Worm (Caenorhabditis elegans) whole organism, L4 larva: ENCODE results near the gene F56C9.6.

Experiments used
- F26F4.8 ChIP-seq: fragments of 200-800 bp; sonication (Bioruptor generic); conservative IDR thresholded peaks from 2 replicates; pipeline ENCODE4 v1.3.6; 2022; ENCODE audit warnings: missing genetic modification characterization, missing compliant biosample characterization
- F44E2.7 ChIP-seq: fragments of 200-800 bp; sonication (Bioruptor generic); IDR thresholded peaks from 2 replicates; pipeline ENCODE4 v2.1.2; 2022; ENCODE audit warnings: missing genetic modification characterization, missing compliant biosample characterization
- F49E8.2 ChIP-seq: sonication (generic microtip); optimal IDR thresholded peaks from 2 replicates; lab custom pipeline; 2016; ENCODE audit warnings: missing compliant biosample characterization, mild to moderate bottlenecking, missing genetic modification characterization, borderline replicate concordance
- T20F7.1 ChIP-seq: fragments of 200-800 bp; sonication (Bioruptor generic); optimal IDR thresholded peaks from 2 replicates; lab custom pipeline; 2018; ENCODE audit warnings: mild to moderate bottlenecking, missing genetic modification characterization, missing compliant biosample characterization
- T26A8.4 ChIP-seq: fragments of 200-800 bp; sonication (Bioruptor generic); IDR thresholded peaks from 2 replicates; pipeline ENCODE4 v1.3.6; 2022; ENCODE audit warnings: missing genetic modification characterization, missing compliant biosample characterization
- ZK546.5 ChIP-seq, 2 experiments: sonication (generic microtip); optimal IDR thresholded peaks; 2 replicates each; lab custom pipeline; 2017; ENCODE audit warnings: missing biosample characterization in 2 of 2, missing genetic modification characterization in 2 of 2
- aha-1 ChIP-seq: fragments of 150-350 bp; peaks from one replicate; lab custom pipeline; 2014; ENCODE audit warnings: missing biosample characterization, missing genetic modification characterization
- ama-1 ChIP-seq: fragments of 150-350 bp; optimal IDR thresholded peaks from 2 replicates; lab custom pipeline; 2014; ENCODE audit warnings: inconsistent platforms, mixed read lengths
- ceh-20 ChIP-seq: fragments of 200-800 bp; sonication (Bioruptor generic); IDR thresholded peaks from 2 replicates; pipeline ENCODE4 v1.3.6; 2022; ENCODE audit warnings: missing genetic modification reagents, missing genetic modification characterization, missing compliant biosample characterization
- ceh-32 ChIP-seq: sonication (generic microtip); optimal IDR thresholded peaks from 2 replicates; lab custom pipeline; 2016; ENCODE audit warnings: mild to moderate bottlenecking, missing genetic modification characterization, missing compliant biosample characterization; ENCODE audit not compliant: poor library complexity
- ceh-44 ChIP-seq: fragments of 200-800 bp; sonication (Bioruptor generic); IDR thresholded peaks from 2 replicates; pipeline ENCODE4 v1.3.6; 2022; ENCODE audit warnings: missing genetic modification reagents, missing genetic modification characterization, missing compliant biosample characterization
- ceh-62 ChIP-seq: sonication (generic microtip); optimal IDR thresholded peaks from 2 replicates; lab custom pipeline; 2017; ENCODE audit warnings: missing biosample characterization, missing genetic modification characterization
- daf-16 ChIP-seq, 3 experiments: sonication (generic microtip); optimal IDR thresholded peaks; 2 replicates each; lab custom pipeline; 2016 to 2017; ENCODE audit warnings: missing genetic modification characterization in 3 of 3, missing genetic modification reagents in 3 of 3, mild to moderate bottlenecking in 2 of 3, missing compliant biosample characterization in 2 of 3, missing biosample characterization in 1 of 3, moderate library complexity in 1 of 3
- daf-19 ChIP-seq: fragments of 200-800 bp; sonication (Bioruptor generic); conservative IDR thresholded peaks from 2 replicates; pipeline ENCODE4 v1.3.6; 2022; ENCODE audit warnings: missing genetic modification characterization, missing compliant biosample characterization
- dve-1 ChIP-seq: sonication (generic microtip); optimal IDR thresholded peaks from 2 replicates; lab custom pipeline; 2017; ENCODE audit warnings: antibody characterized with exemption, mild to moderate bottlenecking, missing genetic modification characterization, missing compliant biosample characterization; ENCODE audit not compliant: insufficient read depth
- gei-8 ChIP-seq: fragments of 200-800 bp; sonication (Bioruptor generic); optimal IDR thresholded peaks from 2 replicates; lab custom pipeline; 2018; ENCODE audit warnings: mild to moderate bottlenecking, missing genetic modification characterization, missing compliant biosample characterization
- hlh-11 ChIP-seq: fragments of 200-800 bp; sonication (Bioruptor generic); optimal IDR thresholded peaks from 2 replicates; lab custom pipeline; 2018; ENCODE audit warnings: mild to moderate bottlenecking, missing genetic modification characterization, missing compliant biosample characterization
- hmg-1.1 ChIP-seq: fragments of 200-800 bp; sonication (Bioruptor generic); IDR thresholded peaks from 2 replicates; pipeline ENCODE4 v1.3.6; 2022; ENCODE audit warnings: missing genetic modification reagents, missing genetic modification characterization, missing compliant biosample characterization
- lim-7 ChIP-seq: fragments of 200-800 bp; sonication (Bioruptor generic); IDR thresholded peaks from 2 replicates; pipeline ENCODE4 v1.3.6; 2022; ENCODE audit warnings: missing genetic modification characterization, missing compliant biosample characterization
- lin-39 ChIP-seq: fragments of 150-350 bp; optimal IDR thresholded peaks from 2 replicates; lab custom pipeline; 2014; ENCODE audit warnings: missing biosample characterization, missing genetic modification reagents, missing genetic modification characterization
- lsy-2 ChIP-seq, 2 experiments: fragments of 150-350 bp in 1 of 2; sonication (generic microtip) in 1 of 2; optimal IDR thresholded peaks; 2 replicates each; lab custom pipeline; 2014 to 2017; ENCODE audit warnings: missing biosample characterization in 2 of 2, missing genetic modification characterization in 2 of 2
- mdl-1 ChIP-seq, 2 experiments: fragments of 150-350 bp in 1 of 2; sonication (generic microtip) in 1 of 2; optimal IDR thresholded peaks; 2 replicates each; lab custom pipeline; 2014 to 2017; ENCODE audit warnings: missing biosample characterization in 2 of 2, missing genetic modification characterization in 2 of 2
- mxl-2 ChIP-seq: fragments of 200-800 bp; sonication (Bioruptor generic); conservative IDR thresholded peaks from 2 replicates; pipeline ENCODE4 v1.3.6; 2022; ENCODE audit warnings: missing genetic modification reagents, missing genetic modification characterization, missing compliant biosample characterization
- nhr-102 ChIP-seq: sonication (generic microtip); optimal IDR thresholded peaks from 2 replicates; lab custom pipeline; 2016; ENCODE audit warnings: mild to moderate bottlenecking, missing genetic modification characterization, moderate library complexity, missing compliant biosample characterization
- nhr-11 ChIP-seq: fragments of 150-350 bp; optimal IDR thresholded peaks from 2 replicates; lab custom pipeline; 2014; ENCODE audit warnings: missing biosample characterization, missing genetic modification characterization
- nhr-42 ChIP-seq: fragments of 200-800 bp; sonication (Bioruptor generic); IDR thresholded peaks from 2 replicates; pipeline ENCODE4 v1.3.6; 2022; ENCODE audit warnings: missing genetic modification characterization, missing compliant biosample characterization
- nhr-77 ChIP-seq: fragments of 150-350 bp; optimal IDR thresholded peaks from 2 replicates; lab custom pipeline; 2014; ENCODE audit warnings: missing biosample characterization, missing genetic modification characterization
- php-3 ChIP-seq: fragments of 200-800 bp; sonication (Bioruptor generic); IDR thresholded peaks from 2 replicates; pipeline ENCODE4 v1.3.6; 2022; ENCODE audit warnings: missing genetic modification reagents, missing genetic modification characterization, missing compliant biosample characterization
- skn-1 ChIP-seq: fragments of 150-350 bp; optimal IDR thresholded peaks from 2 replicates; lab custom pipeline; 2014; ENCODE audit warnings: missing biosample characterization, missing genetic modification characterization
- snpc-4 ChIP-seq: fragments of 150-350 bp; optimal IDR thresholded peaks from 2 replicates; lab custom pipeline; 2014; ENCODE audit warnings: missing biosample characterization, missing genetic modification characterization
- spr-1 ChIP-seq: sonication (generic microtip); optimal IDR thresholded peaks from 2 replicates; lab custom pipeline; 2016; ENCODE audit warnings: mild to moderate bottlenecking, missing genetic modification characterization, missing compliant biosample characterization
- tra-1 ChIP-seq: fragments of 200-800 bp; sonication (Bioruptor generic); IDR thresholded peaks from 2 replicates; pipeline ENCODE4 v1.3.6; 2022; ENCODE audit warnings: missing genetic modification reagents, missing genetic modification characterization, missing compliant biosample characterization
- unc-62 ChIP-seq, 3 experiments: fragments of 150-350 bp in 1 of 3; sonication (generic microtip); optimal IDR thresholded peaks in 2 of 3; peaks in 1 of 3; 1 replicate in 1 of 3; 2 replicates in 2 of 3; lab custom pipeline; 2014 to 2017; ENCODE audit warnings: missing biosample characterization in 3 of 3, missing genetic modification characterization in 3 of 3, missing genetic modification reagents in 3 of 3, missing genotype in 1 of 3
- zfp-2 ChIP-seq: sonication (generic microtip); optimal IDR thresholded peaks from 2 replicates; lab custom pipeline; 2016; ENCODE audit warnings: mild to moderate bottlenecking, missing genetic modification characterization, missing compliant biosample characterization
- ztf-11 ChIP-seq: fragments of 150-350 bp; optimal IDR thresholded peaks from 2 replicates; lab custom pipeline; 2014; ENCODE audit warnings: missing biosample characterization, missing genetic modification characterization

The F56C9.6 gene

DNA sequence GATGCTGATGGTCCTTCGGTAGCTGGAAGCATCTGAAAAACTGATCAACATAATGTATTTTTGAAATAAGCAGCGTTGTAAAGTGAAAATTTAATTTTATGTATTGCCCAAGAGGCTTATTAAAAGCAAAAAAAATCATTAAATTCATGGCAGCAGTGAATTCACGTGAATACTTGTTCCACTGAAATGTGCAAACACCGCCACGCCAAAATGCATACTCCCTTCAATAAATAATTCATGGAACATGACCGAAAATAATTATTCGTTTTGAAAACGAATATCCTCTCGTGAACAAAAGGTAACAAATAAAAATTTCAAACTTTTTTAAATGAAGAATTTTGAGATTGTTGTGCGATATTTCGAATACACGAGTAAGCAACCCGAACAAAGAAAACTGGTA, 46.8 kb upstream of the F56C9.6 start, which contains the start of gene F08F8.10 (continued):
- TF ChIP-seq nhr-42 (GFP tag; lab: Robert Waterston, UW), result no peak
- peak in 1 of 2 experiments; percentile 81 for TF ChIP-seq unc-62 (GFP tag; optimal IDR thresholded peaks at IDR 0.05 in 1 of 2; lab: Kevin White, UChicago)
- TF ChIP-seq unc-62 (tag; optimal IDR thresholded peaks at IDR 0.05; lab: Kevin White, UChicago), result no peak
- no peak for TF ChIP-seq tra-1 (GFP tag; lab: Robert Waterston, UW)
- no peak for TF ChIP-seq nhr-11
- TF ChIP-seq lin-39, result no peak
- TF ChIP-seq skn-1 (tag; lab: Kevin White, UChicago), result no peak
- peak; percentile 54 for TF ChIP-seq T20F7.1
- no peak for TF ChIP-seq zfp-2 (tag; lab: Kevin White, UChicago)
- TF ChIP-seq F49E8.2 (tag; lab: Kevin White, UChicago), result no peak
- no peak for TF ChIP-seq ZK546.5 (tag; optimal IDR thresholded peaks at IDR 0.05; lab: Kevin White, UChicago)
- TF ChIP-seq hmg-1.1 (GFP tag; lab: Robert Waterston, UW), result no peak
- TF ChIP-seq daf-16 (GFP tag; optimal IDR thresholded peaks at IDR 0.05; lab: Kevin White, UChicago), result no peak
- TF ChIP-seq daf-16 (tag; optimal IDR thresholded peaks at IDR 0.05; lab: Kevin White, UChicago), result peak; percentile 19
- no peak for TF ChIP-seq ceh-32 (tag; lab: Kevin White, UChicago)
- peak in 1 of 2 experiments; percentile 67 for TF ChIP-seq lsy-2 (tag; optimal IDR thresholded peaks at IDR 0.05; lab: Kevin White, UChicago)
- TF ChIP-seq spr-1, result no peak
- no peak for TF ChIP-seq T26A8.4 (GFP tag; lab: Robert Waterston, UW)
- TF ChIP-seq F26F4.8, result no peak
- TF ChIP-seq, all 104 proteins: peak for 16

DNA sequence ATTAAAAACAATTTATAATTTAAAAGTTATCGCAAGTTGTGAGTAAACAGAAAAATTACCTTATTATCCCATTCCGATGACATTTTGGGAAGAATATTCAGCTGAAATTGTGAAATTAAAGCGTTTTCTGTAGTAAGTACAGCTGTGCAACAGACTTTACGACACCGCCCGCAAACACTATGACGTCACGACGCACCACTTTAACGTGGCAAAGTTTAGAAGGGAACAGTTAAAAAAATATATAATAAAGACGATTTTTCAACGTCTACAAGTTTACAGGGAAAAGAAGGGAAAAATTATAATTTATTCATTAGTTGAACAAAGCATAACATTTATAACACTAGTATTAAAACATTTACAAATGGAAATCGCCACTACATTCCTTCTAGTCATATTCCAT, 43.3 kb upstream of the F56C9.6 start, which contains the start of gene F08F8.9:
TSS of gene F08F8.9 (minus strand) at position 101 of the 400 bp plus-strand sequence.
- no peak for TF ChIP-seq nhr-77
- TF ChIP-seq ceh-62 (tag; lab: Kevin White, UChicago), result no peak
- no peak for TF ChIP-seq snpc-4
- TF ChIP-seq lim-7 (GFP tag; lab: Robert Waterston, UW), result no peak
- no peak for TF ChIP-seq F44E2.7
- TF ChIP-seq ceh-44 (GFP tag; lab: Robert Waterston, UW), result no peak
- TF ChIP-seq php-3 (GFP tag; lab: Robert Waterston, UW), result no peak
- no peak for TF ChIP-seq nhr-11
- peak; percentile 81 for TF ChIP-seq aha-1 (tag; lab: Kevin White, UChicago)
- TF ChIP-seq gei-8, result no peak
- TF ChIP-seq nhr-102 (tag; lab: Kevin White, UChicago), result no peak
- no peak for TF ChIP-seq mxl-2
- TF ChIP-seq daf-19, result no peak
- TF ChIP-seq dve-1 (tag; lab: Kevin White, UChicago), result peak; percentile 35
- TF ChIP-seq hlh-11 (tag; lab: Kevin White, UChicago), result no peak
- TF ChIP-seq mdl-1 (tag; optimal IDR thresholded peaks at IDR 0.05; lab: Kevin White, UChicago), result no peak
- no peak for TF ChIP-seq ceh-20

DNA sequence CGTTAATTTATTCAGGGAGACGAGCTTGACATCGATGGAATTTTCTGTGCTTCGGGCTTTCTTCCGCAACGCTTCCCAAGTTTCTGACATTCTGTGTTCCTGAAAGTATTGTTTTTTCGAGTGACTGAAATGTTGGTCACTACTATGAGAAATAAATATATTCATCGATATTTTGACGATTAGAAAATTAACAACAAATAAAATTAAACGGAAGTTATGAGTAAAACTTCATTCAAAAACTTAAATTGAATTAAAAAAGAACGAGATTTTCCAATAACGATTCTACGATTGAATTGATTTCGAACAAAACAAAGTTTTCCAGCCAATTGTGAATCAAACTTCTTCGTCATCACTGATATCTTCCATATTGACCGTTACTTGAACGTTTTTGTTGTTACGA, 38.5 kb upstream of the F56C9.6 start, which contains the start of gene gos-28:
TSS of gene gos-28 (minus strand) at position 101 of the 400 bp plus-strand sequence.
- TF ChIP-seq ama-1 (lab: Kevin White, UChicago), result peak; percentile 16
- TF ChIP-seq ztf-11 (tag; lab: Kevin White, UChicago), result no peak

DNA sequence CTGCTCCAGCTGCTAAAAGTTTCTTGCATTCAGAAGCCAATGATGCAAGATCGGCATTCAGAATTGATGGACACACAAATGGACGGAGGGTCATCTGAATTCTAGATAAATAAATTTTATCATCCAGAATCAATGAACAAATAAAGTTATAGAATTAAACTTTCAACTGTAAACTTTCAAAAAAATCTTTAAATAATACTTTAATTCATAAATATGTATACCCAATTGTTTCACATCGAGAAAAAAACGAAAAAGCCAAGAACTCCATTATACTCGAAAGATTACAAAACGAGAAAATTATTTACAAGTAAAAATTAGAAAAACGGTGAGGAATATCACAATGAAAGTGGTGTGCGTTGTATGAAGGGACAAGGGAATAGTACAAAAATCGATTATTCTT, 36.5 kb upstream of the F56C9.6 start, which contains the start of gene F08F8.7:
TSS of gene F08F8.7 (minus strand) at position 101 of the 400 bp plus-strand sequence.
- TF ChIP-seq T20F7.1 (no peak), daf-16 (GFP tag; optimal IDR thresholded peaks at IDR 0.05; lab: Kevin White, UChicago) (no peak), daf-16 (tag; optimal IDR thresholded peaks at IDR 0.05; lab: Kevin White, UChicago) (peak; percentile 7), ZK546.5 (tag; optimal IDR thresholded peaks at IDR 0.05; lab: Kevin White, UChicago) (no peak)
